Worm (Caenorhabditis elegans) whole organism, L4 larva: ENCODE data around the gene srz-6.

ENCODE experiments used
- daf-12 ChIP-seq: fragments of 150-350 bp; optimal IDR thresholded peaks from 2 replicates; lab custom pipeline; 2014; ENCODE audit warnings: missing biosample characterization, missing genetic modification reagents, missing genetic modification characterization
- dmd-6 ChIP-seq: fragments of 200-800 bp; sonication (Bioruptor generic); IDR thresholded peaks from 2 replicates; pipeline ENCODE4 v1.3.6; 2022; ENCODE audit warnings: missing genetic modification reagents, missing genetic modification characterization, missing compliant biosample characterization
- lin-15B ChIP-seq: fragments of 150-350 bp; sonication (generic microtip); optimal IDR thresholded peaks from 3 replicates; lab custom pipeline; 2014; ENCODE audit warnings: missing biosample characterization, missing genetic modification characterization
- mep-1 ChIP-seq: fragments of 150-350 bp; sonication (generic microtip); optimal IDR thresholded peaks from 3 replicates; lab custom pipeline; 2014; ENCODE audit warnings: missing biosample characterization, missing genetic modification characterization
- nhr-77 ChIP-seq: fragments of 150-350 bp; optimal IDR thresholded peaks from 2 replicates; lab custom pipeline; 2014; ENCODE audit warnings: missing biosample characterization, missing genetic modification characterization
- pha-4 ChIP-seq, 2 experiments: fragments of 150-350 bp in 1 of 2; fragments of 200-800 bp in 1 of 2; sonication (Bioruptor generic) in 1 of 2; IDR thresholded peaks in 1 of 2; optimal IDR thresholded peaks in 1 of 2; 2 replicates each; pipeline versions ENCODE4 v1.3.6 to Lab custom; 2014 to 2022; ENCODE audit warnings: missing genetic modification characterization in 2 of 2, missing genetic modification reagents in 2 of 2, missing biosample characterization in 1 of 2, missing compliant biosample characterization in 1 of 2
- skn-1 ChIP-seq: fragments of 150-350 bp; optimal IDR thresholded peaks from 2 replicates; lab custom pipeline; 2014; ENCODE audit warnings: missing biosample characterization, missing genetic modification characterization

DNA sequence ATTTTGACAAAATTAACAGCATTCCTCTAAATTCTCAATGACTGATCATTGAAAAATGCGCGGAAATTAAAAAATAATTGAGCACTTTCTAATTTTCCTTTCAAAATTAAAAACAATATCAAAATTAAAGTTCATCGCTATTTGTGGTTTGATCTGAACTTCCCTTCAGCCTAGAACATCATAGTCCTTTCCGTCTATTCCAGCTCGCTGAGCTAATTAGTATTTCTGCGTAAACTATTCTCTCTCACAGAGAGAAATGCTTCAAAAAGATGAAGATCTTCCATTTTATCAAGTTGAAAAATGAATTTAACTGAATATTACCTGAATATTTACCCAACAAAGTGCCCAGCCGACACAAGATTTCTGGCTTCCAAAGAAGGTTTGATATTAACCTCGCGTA is 15.0 kb downstream of the srz-6 start, which contains the start of gene srh-68:
- TF ChIP-seq daf-12 = no peak
- TF ChIP-seq lin-15B (tag; lab: Kevin White, UChicago) = no peak
- TF ChIP-seq skn-1 = no peak
- TF ChIP-seq mep-1 (tag; lab: Kevin White, UChicago) = no peak
- TF ChIP-seq nhr-77 (tag; lab: Kevin White, UChicago) = no peak
- TF ChIP-seq dmd-6 (GFP tag; lab: Robert Waterston, UW) = no peak
- TF ChIP-seq pha-4 (GFP tag; IDR thresholded peaks at IDR 0.05; lab: Robert Waterston, UW) = no peak
- TF ChIP-seq pha-4 (tag; optimal IDR thresholded peaks at IDR 0.05; lab: Kevin White, UChicago) = no peak
